Worm (Caenorhabditis elegans): ENCODE measurements around the gene Y69A2AR.1.
A peak's percentile ranks its signal among the peaks of the same experiment; 100 is the strongest.

Gene Y69A2AR.1

DNA sequence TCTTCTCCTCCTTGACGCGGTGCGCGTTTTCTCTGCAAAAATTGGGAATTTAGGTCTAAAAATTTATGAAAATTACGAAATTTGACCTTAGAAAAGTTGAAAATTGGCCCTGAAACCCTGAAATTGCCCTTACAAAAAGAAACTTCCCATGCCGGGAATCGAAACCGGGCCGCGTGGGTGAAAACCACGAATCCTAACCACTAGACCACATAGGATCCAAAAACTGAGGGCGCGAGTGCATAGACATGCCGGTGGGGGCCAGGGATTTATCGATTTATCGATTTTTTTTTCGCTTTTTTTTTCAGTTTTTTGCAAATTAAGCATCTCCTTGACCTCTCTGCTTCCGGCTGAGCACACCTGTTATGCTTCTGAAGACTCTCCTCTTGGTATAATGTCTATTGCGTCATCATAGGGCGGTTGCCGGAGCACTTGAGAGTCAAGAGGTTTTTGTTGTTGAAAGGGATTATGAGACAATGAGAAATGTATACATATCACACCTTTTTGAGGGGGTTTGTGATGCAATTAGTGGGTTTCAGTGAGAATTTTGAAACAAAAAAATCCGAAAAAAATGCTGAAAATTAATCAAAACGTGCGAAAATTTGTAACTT, 27.1 kb upstream of the Y69A2AR.1 start (continued):
- TF ChIP-seq C16A3.4 (tag; optimal IDR thresholded peaks at IDR 0.05) (peak; percentile 2), pag-3 (tag; optimal IDR thresholded peaks at IDR 0.05; ENCODE audit: borderline replicate concordance, insufficient read depth) (no peak), snpc-4 (tag; optimal IDR thresholded peaks at IDR 0.05) (no peak), aha-1 (tag; optimal IDR thresholded peaks at IDR 0.05) (no peak), irx-1 (tag; optimal IDR thresholded peaks at IDR 0.05) (no peak), F16B12.6 (tag; optimal IDR thresholded peaks at IDR 0.05) (no peak), nhr-76 (tag; optimal IDR thresholded peaks at IDR 0.05) (no peak), swsn-7 (tag; optimal IDR thresholded peaks at IDR 0.05) (peak; percentile 43), zip-4 (GFP tag; optimal IDR thresholded peaks at IDR 0.05) (peak; percentile 8)

DNA sequence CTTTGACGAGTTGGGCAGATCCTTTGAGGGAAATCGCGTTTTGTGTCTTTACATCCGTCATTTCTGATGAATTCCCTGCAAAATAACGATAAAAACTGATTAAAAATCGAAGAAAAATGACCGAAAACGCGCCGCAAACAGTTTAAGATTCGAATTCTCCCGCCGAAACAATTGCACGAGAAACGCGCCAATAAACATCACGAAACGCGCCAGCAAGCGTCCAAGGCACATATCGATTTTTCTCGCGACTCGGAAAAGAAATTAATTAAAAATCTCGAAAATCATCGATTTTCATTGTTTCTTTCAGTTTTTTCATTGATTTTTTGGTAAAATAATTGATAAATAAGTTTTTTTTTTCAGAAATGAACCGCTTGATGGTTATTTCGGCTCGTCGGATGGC, 25.9 kb upstream of the Y69A2AR.1 start, which contains the start of the genes mdf-2 and nduv-3:
Gene mdf-2 (minus strand): TSS at position 176 of the 400 bp plus-strand sequence.
Gene nduv-3 (plus strand): TSS at position 361 of the 400 bp plus-strand sequence.
- TF ChIP-seq ces-1 (GFP tag; optimal IDR thresholded peaks at IDR 0.05) (no peak), pqm-1 (tag; optimal IDR thresholded peaks at IDR 0.05) (no peak), pax-3 (tag; optimal IDR thresholded peaks at IDR 0.05) (peak; percentile 72), nhr-85 (tag) (peak; percentile 84), ceh-63 (GFP tag; optimal IDR thresholded peaks at IDR 0.05) (no peak), C34B4.2 (tag; optimal IDR thresholded peaks at IDR 0.05) (no peak), sup-37 (GFP tag; optimal IDR thresholded peaks at IDR 0.05) (peak; percentile 13), lir-3 (tag; optimal IDR thresholded peaks at IDR 0.05; ENCODE audit: poor library complexity) (no peak), sptf-1 (tag; optimal IDR thresholded peaks at IDR 0.05) (no peak), tlp-1 (tag; optimal IDR thresholded peaks at IDR 0.05) (no peak), nhr-20 (tag; optimal IDR thresholded peaks at IDR 0.05) (peak; percentile 73), nhr-28 (tag; optimal IDR thresholded peaks at IDR 0.05) (no peak), unc-130 (tag; optimal IDR thresholded peaks at IDR 0.05) (peak; percentile 76), nhr-12 (tag; optimal IDR thresholded peaks at IDR 0.05) (no peak), aha-1 (tag; optimal IDR thresholded peaks at IDR 0.05) (peak; percentile 46), aly-2 (tag; optimal IDR thresholded peaks at IDR 0.05) (peak; percentile 45), nhr-237 (tag; optimal IDR thresholded peaks at IDR 0.05) (peak; percentile 26), mep-1 (tag; optimal IDR thresholded peaks at IDR 0.05) (peak; percentile 96), irx-1 (tag; optimal IDR thresholded peaks at IDR 0.05) (peak; percentile 73), zag-1 (tag; optimal IDR thresholded peaks at IDR 0.05) (no peak), elt-3 (tag; optimal IDR thresholded peaks at IDR 0.05) (peak in 2 of 6 experiments; percentile 55 to 61), blmp-1 (tag; optimal IDR thresholded peaks at IDR 0.05) (peak; percentile 48), lin-13 (GFP tag; optimal IDR thresholded peaks at IDR 0.05) (peak; percentile 80), lin-14 (GFP tag; optimal IDR thresholded peaks at IDR 0.05) (no peak), nhr-11 (tag; optimal IDR thresholded peaks at IDR 0.05) (peak; percentile 51), fos-1 (tag; optimal IDR thresholded peaks at IDR 0.05) (peak; percentile 50), dpl-1 (GFP tag; optimal IDR thresholded peaks at IDR 0.05) (peak; percentile 92 to 94 (median 94)), ceh-82 (tag; optimal IDR thresholded peaks at IDR 0.05) (peak; percentile 76 to 90 (median 85)), elt-2 (tag; optimal IDR thresholded peaks at IDR 0.05) (peak; percentile 3), swsn-7 (tag; optimal IDR thresholded peaks at IDR 0.05) (peak; percentile 82), grh-1 (GFP tag; IDR thresholded peaks at IDR 0.05) (peak; percentile 70), lin-39 (tag; optimal IDR thresholded peaks at IDR 0.05) (peak; percentile 77), egl-13 (tag; optimal IDR thresholded peaks at IDR 0.05) (peak; percentile 55), efl-3 (GFP tag; optimal IDR thresholded peaks at IDR 0.05) (no peak), nhr-76 (tag; optimal IDR thresholded peaks at IDR 0.05) (no peak), zip-4 (GFP tag; optimal IDR thresholded peaks at IDR 0.05) (peak; percentile 53), nhr-77 (tag; optimal IDR thresholded peaks at IDR 0.05) (peak; percentile 43), unc-30 (tag; optimal IDR thresholded peaks at IDR 0.05) (no peak), ztf-11 (tag; optimal IDR thresholded peaks at IDR 0.05) (peak in 1 of 2 experiments; percentile 67), hpl-2 (GFP tag; optimal IDR thresholded peaks at IDR 0.05) (no peak), sox-4 (tag; optimal IDR thresholded peaks at IDR 0.05) (peak; percentile 62), unc-98 (GFP tag; IDR thresholded peaks at IDR 0.05) (0 out of 2 replicates have a peak, but pooled peaks have one; percentile 5), lsy-2 (tag; optimal IDR thresholded peaks at IDR 0.05) (peak; percentile 92), C04F5.9 (tag; optimal IDR thresholded peaks at IDR 0.05) (peak; percentile 43), nhr-71 (tag; optimal IDR thresholded peaks at IDR 0.05) (peak; percentile 89), F16B12.6 (tag; optimal IDR thresholded peaks at IDR 0.05) (peak; percentile 58), mab-9 (GFP tag; IDR thresholded peaks at IDR 0.05) (peak; percentile 58)

Measured in whole organism, L1 larva.